Comparison of ENCODE assay signal across 4 fruit fly cellular contexts in the genomic region with DNA sequence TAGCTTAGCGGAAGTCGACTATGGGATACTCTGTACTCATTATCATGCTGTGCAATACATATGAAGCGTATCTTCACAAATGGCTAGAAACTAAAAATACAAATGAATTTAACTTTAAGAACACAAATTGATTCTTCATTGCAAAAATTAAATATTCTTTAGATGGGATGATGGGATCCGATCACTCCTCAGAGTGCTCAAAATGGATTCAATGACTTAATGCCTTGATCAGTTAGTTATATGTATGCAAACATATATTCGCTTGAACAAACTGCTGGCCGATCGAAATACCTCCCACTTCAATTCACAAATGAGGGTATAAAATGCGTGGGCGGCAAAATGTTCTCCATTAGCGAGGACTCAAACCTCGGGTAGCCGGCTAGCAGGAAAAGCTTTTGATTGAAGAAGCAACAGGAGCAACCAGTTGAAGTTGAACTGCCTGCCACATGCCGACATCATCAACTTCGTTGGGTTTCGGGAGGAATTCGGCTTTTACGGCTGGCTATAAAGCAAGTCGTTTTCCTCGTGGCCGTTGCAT.
TF ChIP-seq lines count a peak whose summit lies in the region.

Gene sNPF, plus strand, starts transcription at position 534 of the 538 bp plus-strand sequence.

TF ChIP-seq in whole organism, adult, 20 proteins besides CTCF, POLR2A, EP300 and RAD21 (continued from another document):
- peak; percentile 7 for TF ChIP-seq CG11617 (GFP tag; optimal IDR thresholded peaks at IDR 0.05; lab: Kevin White, UChicago)
- peak; percentile 8 for TF ChIP-seq Hr96 (GFP tag; optimal IDR thresholded peaks at IDR 0.05; lab: Kevin White, UChicago)
- TF ChIP-seq cic (GFP tag; optimal IDR thresholded peaks at IDR 0.05; lab: Kevin White, UChicago), result peak; percentile 10

TF ChIP-seq in whole organism, embryonic, 481 proteins besides CTCF, POLR2A, EP300 and RAD21 (continued from another document and continues in another):
- peak; percentile 68 for TF ChIP-seq Hsf (GFP tag; optimal IDR thresholded peaks at IDR 0.05; lab: Kevin White, UChicago)
- no peak for TF ChIP-seq CG1647 (GFP tag; optimal IDR thresholded peaks at IDR 0.05; lab: Kevin White, UChicago)
- TF ChIP-seq CG18476 (GFP tag; optimal IDR thresholded peaks at IDR 0.05; lab: Kevin White, UChicago), result peak; percentile 28
- TF ChIP-seq Optix (GFP tag; IDR thresholded peaks at IDR 0.05; lab: Robert Waterston, UW), result no peak
- no peak for TF ChIP-seq hth (optimal IDR thresholded peaks at IDR 0.05; lab: Kevin White, UChicago)
- peak; percentile 85 for TF ChIP-seq CG7556 (GFP tag; optimal IDR thresholded peaks at IDR 0.05; lab: Kevin White, UChicago)
- no peak for TF ChIP-seq trem (tag; optimal IDR thresholded peaks at IDR 0.05; lab: Kevin White, UChicago)
- no peak for TF ChIP-seq chn (GFP tag; optimal IDR thresholded peaks at IDR 0.05; lab: Kevin White, UChicago)
- TF ChIP-seq disco-r (GFP tag; optimal IDR thresholded peaks at IDR 0.05; lab: Kevin White, UChicago), result peak; percentile 8
- peak; percentile 44 for TF ChIP-seq Xbp1 (GFP tag; optimal IDR thresholded peaks at IDR 0.05; lab: Kevin White, UChicago)
- TF ChIP-seq CG1233 (GFP tag; optimal IDR thresholded peaks at IDR 0.05; lab: Kevin White, UChicago), result peak; percentile 35
- TF ChIP-seq CG10462 (GFP tag; optimal IDR thresholded peaks at IDR 0.05; lab: Kevin White, UChicago), result no peak
- peak; percentile 37 for TF ChIP-seq pb (GFP tag; optimal IDR thresholded peaks at IDR 0.05; lab: Kevin White, UChicago)
- peak; percentile 17 for TF ChIP-seq CG15514 (GFP tag; optimal IDR thresholded peaks at IDR 0.05; lab: Kevin White, UChicago)
- TF ChIP-seq CG6765 (GFP tag; optimal IDR thresholded peaks at IDR 0.05; lab: Kevin White, UChicago), result peak; percentile 44
- peak; percentile 1 for TF ChIP-seq pum (GFP tag; optimal IDR thresholded peaks at IDR 0.05; lab: Kevin White, UChicago)
- TF ChIP-seq odd (GFP tag; optimal IDR thresholded peaks at IDR 0.05; lab: Kevin White, UChicago), result peak; percentile 1
- no peak for TF ChIP-seq p53 (GFP tag; optimal IDR thresholded peaks at IDR 0.05; lab: Kevin White, UChicago)
- TF ChIP-seq CG2202 (tag; optimal IDR thresholded peaks at IDR 0.05; lab: Kevin White, UChicago), result no peak
- peak; percentile 40 for TF ChIP-seq CG12104 (GFP tag; optimal IDR thresholded peaks at IDR 0.05; lab: Kevin White, UChicago)
- TF ChIP-seq CG12769 (tag; optimal IDR thresholded peaks at IDR 0.05; lab: Kevin White, UChicago), result peak; percentile 76
- TF ChIP-seq ATbp (GFP tag; optimal IDR thresholded peaks at IDR 0.05; lab: Kevin White, UChicago), result peak; percentile 28
- peak; percentile 71 for TF ChIP-seq caup (GFP tag; optimal IDR thresholded peaks at IDR 0.05; lab: Kevin White, UChicago; ENCODE audit: severe bottlenecking)
- TF ChIP-seq Bteb2 (GFP tag; optimal IDR thresholded peaks at IDR 0.05; lab: Kevin White, UChicago), result peak; percentile 40
- TF ChIP-seq CG3995 (GFP tag; optimal IDR thresholded peaks at IDR 0.05; lab: Kevin White, UChicago), result no peak
- peak; percentile 39 for TF ChIP-seq CG16863 (GFP tag; optimal IDR thresholded peaks at IDR 0.05; lab: Kevin White, UChicago)
- no peak for TF ChIP-seq CG4328 (GFP tag; optimal IDR thresholded peaks at IDR 0.05; lab: Kevin White, UChicago)
- no peak for TF ChIP-seq ssp (GFP tag; IDR thresholded peaks at IDR 0.05; lab: Robert Waterston, UW)
- peak; percentile 72 for TF ChIP-seq lilli (GFP tag; optimal IDR thresholded peaks at IDR 0.05; lab: Kevin White, UChicago)
- no peak for TF ChIP-seq Trl (optimal IDR thresholded peaks at IDR 0.05; lab: Kevin White, UChicago)
- TF ChIP-seq Trl (GFP tag; optimal IDR thresholded peaks at IDR 0.05; lab: Kevin White, UChicago), result peak; percentile 41
- TF ChIP-seq ash1 (GFP tag; optimal IDR thresholded peaks at IDR 0.05; lab: Kevin White, UChicago), result no peak
- peak; percentile 8 for TF ChIP-seq B-H2 (GFP tag; optimal IDR thresholded peaks at IDR 0.05; lab: Kevin White, UChicago)
- no peak for TF ChIP-seq NFAT (GFP tag; IDR thresholded peaks at IDR 0.05; lab: Robert Waterston, UW)
- peak; percentile 47 for TF ChIP-seq ind (GFP tag; optimal IDR thresholded peaks at IDR 0.05; lab: Kevin White, UChicago)
- peak; percentile 24 for TF ChIP-seq Camta (GFP tag; optimal IDR thresholded peaks at IDR 0.05; lab: Kevin White, UChicago)
- peak; percentile 75 for TF ChIP-seq slbo (GFP tag; IDR thresholded peaks at IDR 0.05; lab: Robert Waterston, UW)
- TF ChIP-seq CG11560 (tag; IDR thresholded peaks at IDR 0.05; lab: Robert Waterston, UW), result 0 out of 3 replicates have a peak, but pooled peaks have one; percentile 36
- peak; percentile 78 for TF ChIP-seq gro (GFP tag; optimal IDR thresholded peaks at IDR 0.05; lab: Kevin White, UChicago)
- no peak for TF ChIP-seq sima (GFP tag; optimal IDR thresholded peaks at IDR 0.05; lab: Kevin White, UChicago)
- TF ChIP-seq CG6654 (GFP tag; optimal IDR thresholded peaks at IDR 0.05; lab: Kevin White, UChicago), result no peak

TF ChIP-seq in whole organism, prepupa, 60 proteins besides CTCF, POLR2A, EP300 and RAD21 (continued from another document):
- peak; percentile 60 for TF ChIP-seq net (GFP tag; optimal IDR thresholded peaks at IDR 0.05; lab: Kevin White, UChicago)
- TF ChIP-seq ss (GFP tag; optimal IDR thresholded peaks at IDR 0.05; lab: Kevin White, UChicago), result peak; percentile 64 to 86
- TF ChIP-seq CG34406 (GFP tag; optimal IDR thresholded peaks at IDR 0.05; lab: Kevin White, UChicago), result peak; percentile 66
- peak; percentile 83 for TF ChIP-seq Sox14 (GFP tag; optimal IDR thresholded peaks at IDR 0.05; lab: Kevin White, UChicago)
- peak; percentile 74 for TF ChIP-seq Hr4 (GFP tag; optimal IDR thresholded peaks at IDR 0.05; lab: Kevin White, UChicago)
- TF ChIP-seq fd85E (GFP tag; optimal IDR thresholded peaks at IDR 0.05; lab: Kevin White, UChicago), result no peak
- TF ChIP-seq CG31627 (GFP tag; optimal IDR thresholded peaks at IDR 0.05; lab: Kevin White, UChicago), result peak; percentile 79
- TF ChIP-seq dac (GFP tag; optimal IDR thresholded peaks at IDR 0.05; lab: Kevin White, UChicago), result peak; percentile 32
- peak; percentile 49 to 63 for TF ChIP-seq salr (GFP tag; optimal IDR thresholded peaks at IDR 0.05; lab: Kevin White, UChicago)
- TF ChIP-seq CG3032 (tag; optimal IDR thresholded peaks at IDR 0.05; lab: Kevin White, UChicago), result no peak
- TF ChIP-seq CG1621 (tag; optimal IDR thresholded peaks at IDR 0.05; lab: Kevin White, UChicago), result peak; percentile 64
- TF ChIP-seq CG32006 (GFP tag; optimal IDR thresholded peaks at IDR 0.05; lab: Kevin White, UChicago), result peak; percentile 89
- peak; percentile 72 for TF ChIP-seq CG8632 (GFP tag; optimal IDR thresholded peaks at IDR 0.05; lab: Kevin White, UChicago)
- no peak for TF ChIP-seq Hr38 (GFP tag; optimal IDR thresholded peaks at IDR 0.05; lab: Kevin White, UChicago)
- no peak; the same call in 1 of the 3 replicates for TF ChIP-seq CG6163 (GFP tag; IDR thresholded peaks at IDR 0.05; lab: Robert Waterston, UW)
- TF ChIP-seq CG9139 (GFP tag; optimal IDR thresholded peaks at IDR 0.05; lab: Kevin White, UChicago), result peak; percentile 68
- TF ChIP-seq CG10631 (GFP tag; optimal IDR thresholded peaks at IDR 0.05; lab: Kevin White, UChicago), result peak; percentile 83
- peak; percentile 67 for TF ChIP-seq spab (GFP tag; optimal IDR thresholded peaks at IDR 0.05; lab: Kevin White, UChicago)
- peak; percentile 77 for TF ChIP-seq CG6792 (GFP tag; optimal IDR thresholded peaks at IDR 0.05; lab: Kevin White, UChicago)
- TF ChIP-seq CG16779 (tag; optimal IDR thresholded peaks at IDR 0.05; lab: Kevin White, UChicago), result peak; percentile 61
- peak; percentile 78 for TF ChIP-seq Hr39 (GFP tag; optimal IDR thresholded peaks at IDR 0.05; lab: Kevin White, UChicago)
- no peak for TF ChIP-seq Ets96B (tag; optimal IDR thresholded peaks at IDR 0.05; lab: Kevin White, UChicago)
- TF ChIP-seq Sox102F (GFP tag; optimal IDR thresholded peaks at IDR 0.05; lab: Kevin White, UChicago), result peak; percentile 67
- peak; percentile 9 for TF ChIP-seq CG11762 (GFP tag; optimal IDR thresholded peaks at IDR 0.05; lab: Kevin White, UChicago; ENCODE audit: insufficient read depth)
- peak; percentile 80 for TF ChIP-seq CG3919 (GFP tag; optimal IDR thresholded peaks at IDR 0.05; lab: Kevin White, UChicago)
- peak; percentile 80 for TF ChIP-seq esn (GFP tag; optimal IDR thresholded peaks at IDR 0.05; lab: Kevin White, UChicago)
- peak; percentile 13 for TF ChIP-seq CG8319 (GFP tag; optimal IDR thresholded peaks at IDR 0.05; lab: Kevin White, UChicago)
- no peak for TF ChIP-seq Blimp-1 (GFP tag; optimal IDR thresholded peaks at IDR 0.05; lab: Kevin White, UChicago)
- peak; percentile 39 for TF ChIP-seq Lpt (GFP tag; optimal IDR thresholded peaks at IDR 0.05; lab: Kevin White, UChicago)
- TF ChIP-seq dsx (GFP tag; optimal IDR thresholded peaks at IDR 0.05; lab: Kevin White, UChicago; ENCODE audit: poor library complexity, severe bottlenecking), result no peak
- 0 out of 3 replicates have a peak, but pooled peaks have one; percentile 15 for TF ChIP-seq eg (GFP tag; IDR thresholded peaks at IDR 0.05; lab: Robert Waterston, UW)
- TF ChIP-seq lz (GFP tag; optimal IDR thresholded peaks at IDR 0.05; lab: Kevin White, UChicago), result peak; percentile 72
- TF ChIP-seq Eip78C (GFP tag; lab: Kevin White, UChicago), result peak; percentile 94
- peak; percentile 72 for TF ChIP-seq Sox15 (GFP tag; optimal IDR thresholded peaks at IDR 0.05; lab: Kevin White, UChicago)
- TF ChIP-seq svp (GFP tag; lab: Kevin White, UChicago), result peak; percentile 87
- peak; percentile 63 for TF ChIP-seq CG11902 (GFP tag; optimal IDR thresholded peaks at IDR 0.05; lab: Kevin White, UChicago)
- TF ChIP-seq CG7368 (GFP tag; optimal IDR thresholded peaks at IDR 0.05; lab: Kevin White, UChicago), result peak; percentile 60
- no peak for TF ChIP-seq CG8119 (GFP tag; IDR thresholded peaks at IDR 0.05; lab: Robert Waterston, UW)
- peak; percentile 50 for TF ChIP-seq CG6276 (GFP tag; optimal IDR thresholded peaks at IDR 0.05; lab: Kevin White, UChicago)
- peak; percentile 79 for TF ChIP-seq acj6 (GFP tag; optimal IDR thresholded peaks at IDR 0.05; lab: Kevin White, UChicago)
- no peak; the same call in 1 of the 2 replicates for TF ChIP-seq CG15336 (GFP tag; IDR thresholded peaks at IDR 0.05; lab: Robert Waterston, UW)
- TF ChIP-seq achi (GFP tag; optimal IDR thresholded peaks at IDR 0.05; lab: Kevin White, UChicago), result peak; percentile 75
- peak; percentile 81 for TF ChIP-seq OdsH (GFP tag; optimal IDR thresholded peaks at IDR 0.05; lab: Kevin White, UChicago)
TF ChIP-seq in whole organism, prepupa: peak in this region for 46.

TF ChIP-seq in whole organism, wandering third instar larva, 38 proteins besides CTCF, POLR2A, EP300 and RAD21 (continued from another document):
- TF ChIP-seq CG9705 (GFP tag; optimal IDR thresholded peaks at IDR 0.05; lab: Kevin White, UChicago) (no peak), HLH106 (tag; optimal IDR thresholded peaks at IDR 0.05; lab: Kevin White, UChicago) (peak; percentile 47)
